Fruit fly (Drosophila melanogaster) whole organism, embryonic: Measurements from ENCODE around the gene Ogdh.

Experiments used
- BtbVII ChIP-seq: fragments of 200-800 bp; sonication (Bioruptor generic); optimal IDR thresholded peaks from 3 replicates; lab custom pipeline; 2017; ENCODE audit warnings: missing biosample characterization, mild to moderate bottlenecking, missing genetic modification characterization
- CG11398 ChIP-seq: fragments of 200-800 bp; sonication (Bioruptor generic); optimal IDR thresholded peaks from 2 replicates; lab custom pipeline; 2016; ENCODE audit warnings: missing biosample characterization, missing genetic modification characterization
- CG13287 ChIP-seq: fragments of 200-800 bp; sonication (Bioruptor generic); IDR thresholded peaks from 2 replicates; pipeline ENCODE4 v1.3.6; 2022; ENCODE audit warnings: missing biosample characterization, missing genetic modification characterization; ENCODE audit not compliant: partially characterized antibody
- CG16779 ChIP-seq: fragments of 200-800 bp; sonication (Bioruptor generic); IDR thresholded peaks from 2 replicates; pipeline ENCODE4 v1.3.6; 2022; ENCODE audit warnings: missing biosample characterization, missing genetic modification characterization
- CG18619 ChIP-seq: fragments of 200-800 bp; sonication (Bioruptor generic); optimal IDR thresholded peaks from 3 replicates; lab custom pipeline; 2017; ENCODE audit warnings: missing biosample characterization, mild to moderate bottlenecking, missing genetic modification characterization
- CG2116 ChIP-seq: fragments of 200-800 bp; sonication (Bioruptor generic); optimal IDR thresholded peaks from 3 replicates; lab custom pipeline; 2018; ENCODE audit warnings: missing biosample characterization, mild to moderate bottlenecking, missing genetic modification characterization
- CG2199 ChIP-seq: fragments of 200-800 bp; sonication (Bioruptor generic); IDR thresholded peaks from 3 replicates; pipeline ENCODE4 v1.3.6; 2022; ENCODE audit warnings: missing biosample characterization, missing genetic modification characterization
- CG2202 ChIP-seq: fragments of 200-800 bp; sonication (Bioruptor generic); optimal IDR thresholded peaks from 2 replicates; lab custom pipeline; 2018; ENCODE audit warnings: missing biosample characterization, mild to moderate bottlenecking, missing genetic modification characterization
- CG2678 ChIP-seq: fragments of 200-800 bp; sonication (Bioruptor generic); optimal IDR thresholded peaks from 3 replicates; lab custom pipeline; 2019; ENCODE audit warnings: missing biosample characterization, mild to moderate bottlenecking, missing genetic modification characterization, moderate library complexity
- CG43689 ChIP-seq: fragments of 200-800 bp; sonication (Bioruptor generic); IDR thresholded peaks from 2 replicates; pipeline ENCODE4 v1.3.6; 2022; ENCODE audit warnings: missing biosample characterization, missing genetic modification characterization
- CG6175 ChIP-seq: fragments of 200-800 bp; sonication (Bioruptor generic); IDR thresholded peaks from 3 replicates; pipeline ENCODE4 v1.3.6; 2022; ENCODE audit warnings: missing biosample characterization, missing genetic modification characterization
- CG6765 ChIP-seq: fragments of 200-800 bp; sonication (Bioruptor generic); optimal IDR thresholded peaks from 3 replicates; lab custom pipeline; 2017; ENCODE audit warnings: missing biosample characterization, mild to moderate bottlenecking, missing genetic modification characterization
- CG7786 ChIP-seq: fragments of 200-800 bp; sonication (Bioruptor generic); optimal IDR thresholded peaks from 2 replicates; lab custom pipeline; 2016; ENCODE audit warnings: missing biosample characterization, missing genetic modification characterization
- CG7839 ChIP-seq: fragments of 200-800 bp; sonication (Bioruptor generic); optimal IDR thresholded peaks from 3 replicates; lab custom pipeline; 2018; ENCODE audit warnings: missing biosample characterization, mild to moderate bottlenecking, missing genetic modification characterization, moderate library complexity
- CG8089 ChIP-seq: fragments of 200-800 bp; sonication (Bioruptor generic); optimal IDR thresholded peaks from 3 replicates; lab custom pipeline; 2016; ENCODE audit warnings: missing biosample characterization, missing genetic modification characterization
- CG9437 ChIP-seq: fragments of 200-800 bp; sonication (Bioruptor generic); optimal IDR thresholded peaks from 2 replicates; lab custom pipeline; 2018; ENCODE audit warnings: missing biosample characterization, mild to moderate bottlenecking, missing genetic modification characterization
- CkIIα-i1 ChIP-seq: fragments of 200-800 bp; sonication (Bioruptor generic); IDR thresholded peaks from 2 replicates; pipeline ENCODE4 v1.3.6; 2022; ENCODE audit warnings: missing biosample characterization, missing genetic modification characterization
- CoRest ChIP-seq: fragments of 200-800 bp; sonication (Bioruptor generic); optimal IDR thresholded peaks from 3 replicates; lab custom pipeline; 2018; ENCODE audit warnings: missing biosample characterization, mild to moderate bottlenecking, missing genetic modification characterization, moderate library complexity
- Dad ChIP-seq: fragments of 200-800 bp; sonication (Bioruptor generic); optimal IDR thresholded peaks from 3 replicates; lab custom pipeline; 2016; ENCODE audit warnings: missing biosample characterization, missing genetic modification characterization
- Dip3 ChIP-seq: fragments of 200-800 bp; sonication (Bioruptor generic); optimal IDR thresholded peaks from 3 replicates; lab custom pipeline; 2016; ENCODE audit warnings: missing biosample characterization, missing genetic modification characterization
- Med ChIP-seq: fragments of 200-800 bp; sonication (Bioruptor generic); peaks from one replicate; lab custom pipeline; 2016; ENCODE audit warnings: missing biosample characterization, missing genetic modification characterization, mild to moderate bottlenecking, inconsistent platforms, moderate library complexity
- NK7.1 ChIP-seq: fragments of 200-800 bp; sonication (Bioruptor generic); optimal IDR thresholded peaks from 3 replicates; lab custom pipeline; 2016; ENCODE audit warnings: missing biosample characterization, missing genetic modification characterization
- NfI ChIP-seq: fragments of 200-800 bp; sonication (Bioruptor generic); optimal IDR thresholded peaks from 3 replicates; lab custom pipeline; 2018; ENCODE audit warnings: missing biosample characterization, mild to moderate bottlenecking, missing genetic modification characterization, moderate library complexity
- Opbp ChIP-seq: fragments of 200-800 bp; sonication (Bioruptor generic); IDR thresholded peaks from 3 replicates; pipeline ENCODE4 v1.3.6; 2022; ENCODE audit warnings: missing biosample characterization, missing genetic modification characterization; ENCODE audit not compliant: partially characterized antibody
- Optix ChIP-seq: fragments of 200-800 bp; sonication (Bioruptor generic); IDR thresholded peaks from 3 replicates; pipeline ENCODE4 v1.3.6; 2022; ENCODE audit warnings: missing biosample characterization, missing genetic modification characterization
- Spps ChIP-seq: fragments of 200-800 bp; sonication (Bioruptor generic); optimal IDR thresholded peaks from 2 replicates; lab custom pipeline; 2018; ENCODE audit warnings: missing biosample characterization, mild to moderate bottlenecking, missing genetic modification characterization
- TFAM ChIP-seq: fragments of 200-800 bp; sonication (Bioruptor generic); optimal IDR thresholded peaks from 2 replicates; lab custom pipeline; 2017; ENCODE audit warnings: missing biosample characterization, missing genetic modification characterization, inconsistent platforms
- Vsx1 ChIP-seq: fragments of 200-800 bp; sonication (Bioruptor generic); optimal IDR thresholded peaks from 2 replicates; lab custom pipeline; 2017; ENCODE audit warnings: missing biosample characterization, mild to moderate bottlenecking, missing genetic modification characterization, missing genetic modification reagents
- ab ChIP-seq: fragments of 200-800 bp; sonication (Bioruptor generic); optimal IDR thresholded peaks from 2 replicates; lab custom pipeline; 2016; ENCODE audit warnings: missing biosample characterization, missing genetic modification characterization
- bbx ChIP-seq: fragments of 200-800 bp; sonication (Bioruptor generic); IDR thresholded peaks from 2 replicates; pipeline ENCODE4 v1.3.6; 2022; ENCODE audit warnings: missing biosample characterization, missing genetic modification characterization; ENCODE audit not compliant: partially characterized antibody
- bowl ChIP-seq: fragments of 200-800 bp; sonication (Bioruptor generic); IDR thresholded peaks from 2 replicates; pipeline ENCODE4 v1.3.6; 2022; ENCODE audit warnings: missing biosample characterization, missing genetic modification characterization
- danr ChIP-seq: fragments of 200-800 bp; sonication (Bioruptor generic); IDR thresholded peaks from 2 replicates; pipeline ENCODE4 v1.3.6; 2022; ENCODE audit warnings: missing biosample characterization, missing genetic modification characterization
- dati ChIP-seq: fragments of 200-800 bp; sonication (Bioruptor generic); IDR thresholded peaks from 2 replicates; pipeline ENCODE4 v1.3.6; 2022; ENCODE audit warnings: missing biosample characterization, missing genetic modification characterization
- fu2 ChIP-seq: fragments of 200-800 bp; sonication (Bioruptor generic); optimal IDR thresholded peaks from 2 replicates; lab custom pipeline; 2016; ENCODE audit warnings: missing biosample characterization, missing genetic modification characterization
- gfzf ChIP-seq: fragments of 200-800 bp; sonication (Bioruptor generic); optimal IDR thresholded peaks from 2 replicates; lab custom pipeline; 2016; ENCODE audit warnings: missing biosample characterization, mild to moderate bottlenecking, missing genetic modification characterization, moderate library complexity
- grau ChIP-seq: fragments of 200-800 bp; optimal IDR thresholded peaks from 3 replicates; lab custom pipeline; 2019; ENCODE audit warnings: missing biosample characterization, mild to moderate bottlenecking, missing genetic modification characterization, moderate library complexity
- gsb ChIP-seq: fragments of 200-800 bp; sonication (Bioruptor generic); IDR thresholded peaks from 2 replicates; pipeline ENCODE4 v1.3.6; 2022; ENCODE audit warnings: missing biosample characterization, missing genetic modification characterization
- h ChIP-seq: fragments of >200 bp; optimal IDR thresholded peaks from 2 replicates; lab custom pipeline; 2017
- org-1 ChIP-seq: fragments of 200-800 bp; sonication (Bioruptor generic); optimal IDR thresholded peaks from 2 replicates; lab custom pipeline; 2017; ENCODE audit warnings: missing biosample characterization, missing genetic modification characterization
- otp ChIP-seq: fragments of 200-800 bp; sonication (Bioruptor generic); IDR thresholded peaks from 3 replicates; pipeline ENCODE4, ENCODE4 v1.3.6; 2022; ENCODE audit warnings: missing biosample characterization, missing genetic modification characterization
- p53 ChIP-seq: fragments of 200-800 bp; sonication (Bioruptor generic); optimal IDR thresholded peaks from 2 replicates; lab custom pipeline; 2016; ENCODE audit warnings: missing biosample characterization, missing genetic modification characterization
- pan ChIP-seq, 4 experiments: fragments of >200 bp in 3 of 4; fragments of 200-800 bp in 1 of 4; sonication (Bioruptor generic) in 1 of 4; optimal IDR thresholded peaks in 3 of 4; IDR thresholded peaks in 1 of 4; 2 replicates each; pipeline versions ENCODE4 v1.3.6 to Lab custom; 2017 to 2022; ENCODE audit warnings: missing biosample characterization in 2 of 4, missing genetic modification characterization in 2 of 4, mixed read lengths in 1 of 4
- pho ChIP-seq: fragments of 200-800 bp; sonication (Bioruptor generic); optimal IDR thresholded peaks from 2 replicates; lab custom pipeline; 2016; ENCODE audit warnings: missing biosample characterization, missing genetic modification characterization
- psq ChIP-seq: fragments of 200-800 bp; sonication (Bioruptor generic); optimal IDR thresholded peaks from 2 replicates; lab custom pipeline; 2017; ENCODE audit warnings: missing biosample characterization, missing genetic modification characterization
- ranshi ChIP-seq: fragments of 200-800 bp; sonication (Bioruptor generic); IDR thresholded peaks from 2 replicates; pipeline ENCODE4 v1.3.6; 2022; ENCODE audit warnings: missing biosample characterization, missing genetic modification characterization
- rib ChIP-seq: fragments of 200-800 bp; sonication (Bioruptor generic); IDR thresholded peaks from 2 replicates; pipeline ENCODE4 v1.3.6; 2022; ENCODE audit warnings: missing biosample characterization, missing genetic modification characterization
- schlank ChIP-seq: fragments of 200-800 bp; sonication (Bioruptor generic); optimal IDR thresholded peaks from 2 replicates; lab custom pipeline; 2018; ENCODE audit warnings: missing biosample characterization, mild to moderate bottlenecking, missing genetic modification characterization
- seq ChIP-seq: fragments of 200-800 bp; sonication (Bioruptor generic); IDR thresholded peaks from 2 replicates; pipeline ENCODE4 v1.3.6; 2022; ENCODE audit warnings: missing biosample characterization, missing genetic modification characterization
- trem ChIP-seq: fragments of 200-800 bp; optimal IDR thresholded peaks from 3 replicates; lab custom pipeline; 2019; ENCODE audit warnings: missing biosample characterization, mild to moderate bottlenecking, missing genetic modification characterization, moderate library complexity
- trh ChIP-seq: fragments of 200-800 bp; sonication (Bioruptor generic); optimal IDR thresholded peaks from 2 replicates; lab custom pipeline; 2016; ENCODE audit warnings: missing biosample characterization, missing genetic modification characterization
- tup ChIP-seq: fragments of 200-800 bp; sonication (Bioruptor generic); optimal IDR thresholded peaks from 2 replicates; lab custom pipeline; 2016; ENCODE audit warnings: missing biosample characterization, mild to moderate bottlenecking, missing genetic modification characterization, moderate library complexity
- vfl ChIP-seq: fragments of 200-800 bp; sonication (Bioruptor generic); optimal IDR thresholded peaks from 2 replicates; lab custom pipeline; 2016; ENCODE audit warnings: missing biosample characterization, missing genetic modification characterization
- zf30C ChIP-seq: fragments of 200-800 bp; sonication (Bioruptor generic); optimal IDR thresholded peaks from 3 replicates; lab custom pipeline; 2018; ENCODE audit warnings: missing biosample characterization, mild to moderate bottlenecking, missing genetic modification characterization

Gene Ogdh

dm6 chr3L:16941319-16941718 is 13.3 kb upstream of the Ogdh start (continued):
- TF ChIP-seq Spps (tag; lab: Kevin White, UChicago) (no peak), seq (GFP tag; lab: Robert Waterston, UW) (no peak), schlank (tag; lab: Kevin White, UChicago) (no peak), rib (GFP tag; lab: Robert Waterston, UW) (no peak), NfI (no peak), CG18619 (GFP tag; lab: Kevin White, UChicago) (no peak), gsb (GFP tag; lab: Robert Waterston, UW) (no peak), CG2116 (GFP tag; lab: Kevin White, UChicago) (no peak), CG2202 (tag; lab: Kevin White, UChicago) (no peak), h (no peak), fu2 (no peak), Opbp (GFP tag; lab: Robert Waterston, UW) (no peak), CG6765 (GFP tag; lab: Kevin White, UChicago) (no peak), CG8089 (no peak), CG43689 (GFP tag; lab: Robert Waterston, UW) (no peak), Vsx1 (GFP tag; lab: Kevin White, UChicago) (no peak), CG11398 (no peak), zf30C (GFP tag; lab: Kevin White, UChicago) (no peak), bbx (GFP tag; lab: Robert Waterston, UW) (no peak), bowl (GFP tag; lab: Robert Waterston, UW) (no peak), CkIIα-i1 (GFP tag; lab: Robert Waterston, UW) (no peak), pan (optimal IDR thresholded peaks at IDR 0.05; lab: Kevin White, UChicago) (no peak), pan (GFP tag; optimal IDR thresholded peaks at IDR 0.05 in 1 of 2, IDR thresholded peaks at IDR 0.05 in 1 of 2) (no peak), vfl (GFP tag; lab: Kevin White, UChicago) (no peak), tup (no peak), gfzf (GFP tag; lab: Kevin White, UChicago) (no peak), p53 (GFP tag; lab: Kevin White, UChicago) (no peak), trh (GFP tag; lab: Kevin White, UChicago) (no peak), org-1 (GFP tag; lab: Kevin White, UChicago) (peak; percentile 15), CG16779 (GFP tag; lab: Robert Waterston, UW) (no peak), CoRest (tag; lab: Kevin White, UChicago) (peak; percentile 41), CG2199 (GFP tag; lab: Robert Waterston, UW) (no peak), Optix (0 out of 3 replicates have a peak, but pooled peaks have one; percentile 8), CG7786 (no peak), ab (no peak), CG6175 (no peak), grau (no peak), dati (GFP tag; lab: Robert Waterston, UW) (no peak), BtbVII (GFP tag; lab: Kevin White, UChicago) (no peak), danr (GFP tag; lab: Robert Waterston, UW) (no peak), trem (tag; lab: Kevin White, UChicago) (no peak), CG13287 (GFP tag; lab: Robert Waterston, UW) (no peak), NK7.1 (GFP tag; lab: Kevin White, UChicago) (no peak), CG7839 (tag; lab: Kevin White, UChicago) (peak; percentile 42), psq (GFP tag; lab: Kevin White, UChicago) (no peak), Dip3 (GFP tag; lab: Kevin White, UChicago) (no peak), otp (no peak), ranshi (GFP tag; lab: Robert Waterston, UW) (no peak), Dad (GFP tag; lab: Kevin White, UChicago) (no peak), pho (GFP tag; lab: Kevin White, UChicago) (no peak), CG2678 (tag; lab: Kevin White, UChicago) (peak; percentile 50), Med (peak; percentile 79), CG9437 (no peak), TFAM (GFP tag; lab: Kevin White, UChicago) (no peak)
